Worm (Caenorhabditis elegans): ENCODE measurements around the gene nhr-136.
A peak's percentile ranks its signal among the peaks of the same experiment; 100 is the strongest.

nhr-136 gene

DNA sequence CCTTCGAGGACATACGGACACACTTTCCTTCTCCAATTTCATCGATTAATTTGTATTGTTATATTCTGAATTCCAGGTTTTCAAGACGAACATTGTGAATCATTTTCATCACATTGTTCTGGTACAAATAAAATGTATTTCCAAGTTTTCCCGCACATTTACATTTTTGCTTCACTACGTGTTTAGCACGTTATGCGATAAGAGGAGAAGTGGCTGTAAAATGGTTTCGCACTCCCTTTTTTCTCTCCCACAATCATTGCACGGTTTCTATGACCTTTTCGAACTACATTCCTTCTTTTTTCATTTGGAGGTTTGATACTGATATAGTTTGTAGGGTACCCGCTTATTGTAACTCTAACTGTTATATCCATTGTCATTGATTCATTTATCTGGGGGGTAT lies 6.8 kb downstream of the nhr-136 start:
- TF ChIP-seq dmd-8 (GFP tag; IDR thresholded peaks at IDR 0.05) (no peak), Y5F2A.4 (GFP tag; optimal IDR thresholded peaks at IDR 0.05) (no peak), saeg-2 (GFP tag; IDR thresholded peaks at IDR 0.05) (no peak), aha-1 (tag) (peak; percentile 30), nhr-76 (tag; optimal IDR thresholded peaks at IDR 0.05) (no peak), lin-13 (GFP tag; optimal IDR thresholded peaks at IDR 0.05) (no peak), mdl-1 (tag; optimal IDR thresholded peaks at IDR 0.05) (peak in 1 of 2 experiments; percentile 13), pqm-1 (tag; optimal IDR thresholded peaks at IDR 0.05) (peak; percentile 85), Y48G9A.11 (GFP tag; IDR thresholded peaks at IDR 0.05) (no peak), nhr-77 (tag; optimal IDR thresholded peaks at IDR 0.05) (peak; percentile 3), F49E8.2 (tag; optimal IDR thresholded peaks at IDR 0.05; ENCODE audit: borderline replicate concordance) (no peak), dve-1 (tag; optimal IDR thresholded peaks at IDR 0.05; ENCODE audit: insufficient read depth) (no peak), nhr-48 (tag; optimal IDR thresholded peaks at IDR 0.05) (no peak), madf-9 (GFP tag; conservative IDR thresholded peaks at IDR 0.05) (no peak), mxl-3 (GFP tag; optimal IDR thresholded peaks at IDR 0.05) (peak; percentile 66), dmd-6 (GFP tag; IDR thresholded peaks at IDR 0.05) (peak; percentile 54), lim-7 (GFP tag; IDR thresholded peaks at IDR 0.05) (no peak), nhr-28 (tag; optimal IDR thresholded peaks at IDR 0.05) (peak; percentile 91), nhr-237 (tag; optimal IDR thresholded peaks at IDR 0.05) (no peak)

DNA sequence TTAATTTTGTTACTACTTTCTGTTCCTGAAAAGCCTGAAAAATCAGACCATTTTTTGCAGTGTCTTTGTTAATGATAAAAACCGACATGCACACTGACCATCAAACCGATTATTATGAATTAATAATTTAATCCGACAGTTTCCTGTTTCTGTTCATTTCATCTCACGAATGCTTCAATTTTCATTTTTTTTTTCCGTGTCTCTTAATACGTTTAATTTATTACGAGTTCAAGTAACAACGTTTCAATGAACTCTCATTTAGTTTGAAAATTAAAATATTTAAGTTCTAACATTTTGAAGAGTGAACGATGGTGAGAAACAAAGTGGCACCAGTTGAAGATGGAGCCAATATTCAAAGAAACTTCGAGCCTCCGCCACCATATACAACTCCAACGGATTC lies 7.8 kb downstream of the nhr-136 start, which contains the start of gene spin-1:
TSS of gene spin-1 (plus strand) at position 301 of the 400 bp plus-strand sequence.
- TF ChIP-seq zfp-3 (GFP tag; conservative IDR thresholded peaks at IDR 0.05) (no peak), mes-2 (tag; optimal IDR thresholded peaks at IDR 0.05; ENCODE audit: poor library complexity, severe bottlenecking) (no peak), nhr-77 (tag; optimal IDR thresholded peaks at IDR 0.05) (no peak), arid-1 (GFP tag; conservative IDR thresholded peaks at IDR 0.05) (no peak), gei-8 (GFP tag; optimal IDR thresholded peaks at IDR 0.05) (no peak), hlh-30 (tag; optimal IDR thresholded peaks at IDR 0.05; ENCODE audit: insufficient read depth) (no peak), hlh-11 (tag; optimal IDR thresholded peaks at IDR 0.05) (no peak), daf-12 (tag; optimal IDR thresholded peaks at IDR 0.05) (no peak), aly-2 (tag; optimal IDR thresholded peaks at IDR 0.05) (no peak), ZK337.2 (GFP tag; IDR thresholded peaks at IDR 0.05) (no peak), daf-19 (GFP tag; conservative IDR thresholded peaks at IDR 0.05) (no peak), R02D3.7 (tag; optimal IDR thresholded peaks at IDR 0.05) (no peak), F26F4.8 (GFP tag; conservative IDR thresholded peaks at IDR 0.05) (no peak), nhr-25 (tag; optimal IDR thresholded peaks at IDR 0.05; ENCODE audit: borderline replicate concordance, insufficient read depth) (no peak), duxl-1 (tag; optimal IDR thresholded peaks at IDR 0.05; ENCODE audit: poor library complexity) (no peak), spr-3 (GFP tag; optimal IDR thresholded peaks at IDR 0.05) (no peak), nhr-76 (tag; optimal IDR thresholded peaks at IDR 0.05) (no peak), unc-62 (GFP tag; optimal IDR thresholded peaks at IDR 0.05 in 1 of 2) (no peak), unc-62 (tag; optimal IDR thresholded peaks at IDR 0.05) (no peak), mxl-3 (GFP tag; optimal IDR thresholded peaks at IDR 0.05) (no peak), snpc-1.2 (GFP tag; IDR thresholded peaks at IDR 0.05) (no peak)

DNA sequence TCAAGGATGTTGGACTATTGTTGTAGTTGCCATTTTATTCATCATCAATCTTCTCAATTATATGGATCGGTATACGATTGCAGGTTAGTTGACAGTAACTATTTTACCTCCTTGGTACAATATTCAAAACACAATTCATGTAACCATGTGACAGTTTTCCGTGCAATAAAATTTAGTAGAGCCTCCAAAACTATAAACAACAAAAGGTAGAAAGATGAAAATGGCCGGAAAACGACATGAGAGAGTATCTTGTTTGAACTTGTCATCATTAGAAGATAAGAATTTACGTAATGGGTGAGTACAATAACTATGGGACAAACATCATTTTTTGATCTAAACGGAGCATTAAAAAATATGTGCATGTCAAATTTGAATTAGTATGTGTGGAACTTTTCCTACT lies 8.2 kb downstream of the nhr-136 start:
- TF ChIP-seq unc-62 (GFP tag; optimal IDR thresholded peaks at IDR 0.05 in 1 of 2) (peak in 1 of 2 experiments; percentile 97), unc-62 (tag; optimal IDR thresholded peaks at IDR 0.05) (no peak), dmd-6 (GFP tag; IDR thresholded peaks at IDR 0.05) (peak; percentile 75), daf-16 (GFP tag; optimal IDR thresholded peaks at IDR 0.05) (no peak), daf-16 (tag; optimal IDR thresholded peaks at IDR 0.05) (peak; percentile 69), nhr-28 (tag; optimal IDR thresholded peaks at IDR 0.05) (peak; percentile 81), ceh-32 (tag; optimal IDR thresholded peaks at IDR 0.05; ENCODE audit: poor library complexity) (no peak), snpc-4 (tag; optimal IDR thresholded peaks at IDR 0.05) (no peak), egl-27 (tag; optimal IDR thresholded peaks at IDR 0.05) (no peak), dve-1 (tag; optimal IDR thresholded peaks at IDR 0.05; ENCODE audit: insufficient read depth) (peak; percentile 38)
